Worm (Caenorhabditis elegans) whole organism, L4 larva: ENCODE results near the gene R160.4.

Source experiments
- F26F4.8 ChIP-seq: fragments of 200-800 bp; sonication (Bioruptor generic); conservative IDR thresholded peaks from 2 replicates; pipeline ENCODE4 v1.3.6; 2022; ENCODE audit warnings: missing genetic modification characterization, missing compliant biosample characterization
- F44E2.7 ChIP-seq: fragments of 200-800 bp; sonication (Bioruptor generic); IDR thresholded peaks from 2 replicates; pipeline ENCODE4 v2.1.2; 2022; ENCODE audit warnings: missing genetic modification characterization, missing compliant biosample characterization
- T20F7.1 ChIP-seq: fragments of 200-800 bp; sonication (Bioruptor generic); optimal IDR thresholded peaks from 2 replicates; lab custom pipeline; 2018; ENCODE audit warnings: mild to moderate bottlenecking, missing genetic modification characterization, missing compliant biosample characterization
- T26A8.4 ChIP-seq: fragments of 200-800 bp; sonication (Bioruptor generic); IDR thresholded peaks from 2 replicates; pipeline ENCODE4 v1.3.6; 2022; ENCODE audit warnings: missing genetic modification characterization, missing compliant biosample characterization
- Y5F2A.4 ChIP-seq: fragments of 200-800 bp; sonication (Bioruptor generic); optimal IDR thresholded peaks from 2 replicates; lab custom pipeline; 2018; ENCODE audit warnings: mild to moderate bottlenecking, missing genetic modification characterization, missing compliant biosample characterization
- Y75B8A.6 ChIP-seq: fragments of 200-800 bp; sonication (Bioruptor generic); IDR thresholded peaks from 2 replicates; pipeline ENCODE4 v1.3.6; 2022; ENCODE audit warnings: missing genetic modification reagents, missing genetic modification characterization, missing compliant biosample characterization
- aha-1 ChIP-seq: fragments of 150-350 bp; peaks from one replicate; lab custom pipeline; 2014; ENCODE audit warnings: missing biosample characterization, missing genetic modification characterization
- ama-1 ChIP-seq: fragments of 150-350 bp; optimal IDR thresholded peaks from 2 replicates; lab custom pipeline; 2014; ENCODE audit warnings: inconsistent platforms, mixed read lengths
- ceh-32 ChIP-seq: sonication (generic microtip); optimal IDR thresholded peaks from 2 replicates; lab custom pipeline; 2016; ENCODE audit warnings: mild to moderate bottlenecking, missing genetic modification characterization, missing compliant biosample characterization; ENCODE audit not compliant: poor library complexity
- ceh-44 ChIP-seq: fragments of 200-800 bp; sonication (Bioruptor generic); IDR thresholded peaks from 2 replicates; pipeline ENCODE4 v1.3.6; 2022; ENCODE audit warnings: missing genetic modification reagents, missing genetic modification characterization, missing compliant biosample characterization
- ceh-62 ChIP-seq: sonication (generic microtip); optimal IDR thresholded peaks from 2 replicates; lab custom pipeline; 2017; ENCODE audit warnings: missing biosample characterization, missing genetic modification characterization
- ceh-82 ChIP-seq: sonication (generic microtip); optimal IDR thresholded peaks from 2 replicates; lab custom pipeline; 2017; ENCODE audit warnings: missing biosample characterization, missing genetic modification characterization
- ctbp-1 ChIP-seq: fragments of 200-800 bp; sonication (Bioruptor generic); IDR thresholded peaks from 2 replicates; pipeline ENCODE4 v1.3.6; 2022; ENCODE audit warnings: missing genetic modification reagents, missing genetic modification characterization, missing compliant biosample characterization
- daf-19 ChIP-seq: fragments of 200-800 bp; sonication (Bioruptor generic); conservative IDR thresholded peaks from 2 replicates; pipeline ENCODE4 v1.3.6; 2022; ENCODE audit warnings: missing genetic modification characterization, missing compliant biosample characterization
- daf-8 ChIP-seq: fragments of 200-800 bp; sonication (Bioruptor generic); IDR thresholded peaks from 2 replicates; pipeline ENCODE4 v1.3.6; 2022; ENCODE audit warnings: missing genetic modification characterization, missing compliant biosample characterization
- dmd-6 ChIP-seq: fragments of 200-800 bp; sonication (Bioruptor generic); IDR thresholded peaks from 2 replicates; pipeline ENCODE4 v1.3.6; 2022; ENCODE audit warnings: missing genetic modification reagents, missing genetic modification characterization, missing compliant biosample characterization
- dmd-8 ChIP-seq: fragments of 200-800 bp; sonication (Bioruptor generic); IDR thresholded peaks from 2 replicates; pipeline ENCODE4 v1.3.6; 2022; ENCODE audit warnings: missing genetic modification characterization, missing compliant biosample characterization
- dmd-9 ChIP-seq: fragments of 200-800 bp; sonication (Bioruptor generic); IDR thresholded peaks from 2 replicates; pipeline ENCODE4 v1.3.6; 2022; ENCODE audit warnings: missing genetic modification reagents, missing genetic modification characterization, missing compliant biosample characterization
- dpl-1 ChIP-seq: fragments of 150-350 bp; optimal IDR thresholded peaks from 2 replicates; lab custom pipeline; 2014; ENCODE audit warnings: missing biosample characterization, missing genetic modification reagents, missing genetic modification characterization
- dve-1 ChIP-seq: sonication (generic microtip); optimal IDR thresholded peaks from 2 replicates; lab custom pipeline; 2017; ENCODE audit warnings: antibody characterized with exemption, mild to moderate bottlenecking, missing genetic modification characterization, missing compliant biosample characterization; ENCODE audit not compliant: insufficient read depth
- egl-27 ChIP-seq: sonication (generic microtip); optimal IDR thresholded peaks from 3 replicates; lab custom pipeline; 2017; ENCODE audit warnings: missing biosample characterization, missing genetic modification reagents, missing genetic modification characterization
- egl-43 ChIP-seq: fragments of 200-800 bp; sonication (Bioruptor generic); IDR thresholded peaks from 2 replicates; pipeline ENCODE4 v1.3.6; 2022; ENCODE audit warnings: missing genetic modification reagents, missing genetic modification characterization, missing compliant biosample characterization
- fkh-10 ChIP-seq: fragments of 150-350 bp; optimal IDR thresholded peaks from 2 replicates; lab custom pipeline; 2014; ENCODE audit warnings: missing biosample characterization, missing genetic modification reagents, missing genetic modification characterization
- hif-1 ChIP-seq, 2 experiments: sonication (generic microtip); optimal IDR thresholded peaks; 2 replicates each; lab custom pipeline; 2016 to 2017; ENCODE audit warnings: missing compliant biosample characterization in 2 of 2, missing genetic modification characterization in 2 of 2, missing genetic modification reagents in 2 of 2, missing genotype in 2 of 2, mild to moderate bottlenecking in 1 of 2
- lim-7 ChIP-seq: fragments of 200-800 bp; sonication (Bioruptor generic); IDR thresholded peaks from 2 replicates; pipeline ENCODE4 v1.3.6; 2022; ENCODE audit warnings: missing genetic modification characterization, missing compliant biosample characterization
- lin-15B ChIP-seq: fragments of 150-350 bp; sonication (generic microtip); optimal IDR thresholded peaks from 3 replicates; lab custom pipeline; 2014; ENCODE audit warnings: missing biosample characterization, missing genetic modification characterization
- lir-3 ChIP-seq: sonication (generic microtip); optimal IDR thresholded peaks from 2 replicates; lab custom pipeline; 2016; ENCODE audit warnings: mild to moderate bottlenecking, missing genetic modification characterization, missing compliant biosample characterization
- madf-5 ChIP-seq, 2 experiments: fragments of 200-800 bp; sonication (Bioruptor generic); IDR thresholded peaks; 2 replicates each; pipeline ENCODE4 v1.3.6; 2022; ENCODE audit warnings: missing compliant biosample characterization in 2 of 2, missing genetic modification characterization in 2 of 2
- mxl-2 ChIP-seq: fragments of 200-800 bp; sonication (Bioruptor generic); conservative IDR thresholded peaks from 2 replicates; pipeline ENCODE4 v1.3.6; 2022; ENCODE audit warnings: missing genetic modification reagents, missing genetic modification characterization, missing compliant biosample characterization
- mxl-3 ChIP-seq: fragments of 200-800 bp; sonication (Bioruptor generic); optimal IDR thresholded peaks from 2 replicates; lab custom pipeline; 2018; ENCODE audit warnings: mild to moderate bottlenecking, missing genetic modification characterization, missing compliant biosample characterization
- nhr-48 ChIP-seq: sonication (generic microtip); optimal IDR thresholded peaks from 2 replicates; lab custom pipeline; 2016; ENCODE audit warnings: mild to moderate bottlenecking, missing genetic modification characterization, missing compliant biosample characterization
- pha-4 ChIP-seq, 2 experiments: fragments of 150-350 bp in 1 of 2; fragments of 200-800 bp in 1 of 2; sonication (Bioruptor generic) in 1 of 2; IDR thresholded peaks in 1 of 2; optimal IDR thresholded peaks in 1 of 2; 2 replicates each; pipeline versions ENCODE4 v1.3.6 to Lab custom; 2014 to 2022; ENCODE audit warnings: missing genetic modification characterization in 2 of 2, missing genetic modification reagents in 2 of 2, missing biosample characterization in 1 of 2, missing compliant biosample characterization in 1 of 2
- set-16 ChIP-seq: fragments of 200-800 bp; sonication (Bioruptor generic); IDR thresholded peaks from 2 replicates; pipeline ENCODE4 v1.3.6; 2022; ENCODE audit warnings: missing genetic modification reagents, missing genetic modification characterization, missing compliant biosample characterization
- skn-1 ChIP-seq: fragments of 150-350 bp; optimal IDR thresholded peaks from 2 replicates; lab custom pipeline; 2014; ENCODE audit warnings: missing biosample characterization, missing genetic modification characterization
- snpc-1.2 ChIP-seq: fragments of 200-800 bp; sonication (Bioruptor generic); IDR thresholded peaks from 2 replicates; pipeline ENCODE4 v1.3.6; 2022; ENCODE audit warnings: missing genetic modification reagents, missing genetic modification characterization, missing compliant biosample characterization
- spr-1 ChIP-seq: sonication (generic microtip); optimal IDR thresholded peaks from 2 replicates; lab custom pipeline; 2016; ENCODE audit warnings: mild to moderate bottlenecking, missing genetic modification characterization, missing compliant biosample characterization
- unc-130 ChIP-seq: sonication (generic microtip); optimal IDR thresholded peaks from 2 replicates; lab custom pipeline; 2016; ENCODE audit warnings: missing genetic modification reagents, missing genetic modification characterization, missing compliant biosample characterization
- unc-39 ChIP-seq: sonication (generic microtip); optimal IDR thresholded peaks from 2 replicates; lab custom pipeline; 2017; ENCODE audit warnings: missing biosample characterization, missing genetic modification characterization
- unc-62 ChIP-seq, 3 experiments: fragments of 150-350 bp in 1 of 3; sonication (generic microtip); optimal IDR thresholded peaks in 2 of 3; peaks in 1 of 3; 1 replicate in 1 of 3; 2 replicates in 2 of 3; lab custom pipeline; 2014 to 2017; ENCODE audit warnings: missing biosample characterization in 3 of 3, missing genetic modification characterization in 3 of 3, missing genetic modification reagents in 3 of 3, missing genotype in 1 of 3
- vab-7 ChIP-seq: fragments of 200-800 bp; sonication (Bioruptor generic); IDR thresholded peaks from 2 replicates; pipeline ENCODE4 v1.3.6; 2022; ENCODE audit warnings: missing genetic modification reagents, missing genetic modification characterization, missing compliant biosample characterization
- zfp-3 ChIP-seq: fragments of 200-800 bp; sonication (Bioruptor generic); conservative IDR thresholded peaks from 2 replicates; pipeline ENCODE4 v1.3.6; 2022; ENCODE audit warnings: missing genetic modification reagents, missing genetic modification characterization, missing compliant biosample characterization
- ztf-7 ChIP-seq: fragments of 150-350 bp; optimal IDR thresholded peaks from 2 replicates; lab custom pipeline; 2014; ENCODE audit warnings: missing biosample characterization, missing genetic modification characterization

The R160.4 gene

ce11 chrX:4368800-4369199 is at the start of gene R160.4:
Gene R160.4 (minus strand): TSS chrX:4368900.
- TF ChIP-seq ctbp-1 (GFP tag; lab: Robert Waterston, UW) (no peak), dmd-8 (GFP tag; lab: Robert Waterston, UW) (no peak), F44E2.7 (GFP tag; lab: Robert Waterston, UW) (no peak), dve-1 (no peak), ama-1 (lab: Kevin White, UChicago) (no peak), lin-15B (tag; lab: Kevin White, UChicago) (no peak), ceh-82 (no peak), lim-7 (GFP tag; lab: Robert Waterston, UW) (no peak), Y5F2A.4 (GFP tag; lab: Kevin White, UChicago) (no peak), T26A8.4 (GFP tag; lab: Robert Waterston, UW) (no peak), zfp-3 (GFP tag; lab: Robert Waterston, UW) (no peak)
- TF ChIP-seq, all 104 proteins: peak for 0

ce11 chrX:4415289-4415688 is 46.6 kb upstream of the R160.4 start:
- peak; percentile 49 for TF ChIP-seq fkh-10
- no peak for TF ChIP-seq vab-7 (GFP tag; lab: Robert Waterston, UW)
- no peak for TF ChIP-seq F26F4.8 (GFP tag; lab: Robert Waterston, UW)
- TF ChIP-seq T26A8.4 (GFP tag; lab: Robert Waterston, UW), result no peak
- no peak for TF ChIP-seq egl-27 (tag; lab: Kevin White, UChicago)

ce11 chrX:4413206-4413605 is 44.5 kb upstream of the R160.4 start:
- TF ChIP-seq egl-43 (GFP tag; lab: Robert Waterston, UW) (0 out of 2 replicates have a peak, but pooled peaks have one; percentile 57), T20F7.1 (GFP tag; lab: Kevin White, UChicago) (no peak), aha-1 (peak; percentile 27), unc-62 (GFP tag; optimal IDR thresholded peaks at IDR 0.05 in 1 of 2; lab: Kevin White, UChicago) (peak in 1 of 2 experiments; percentile 66), unc-62 (tag; optimal IDR thresholded peaks at IDR 0.05; lab: Kevin White, UChicago) (no peak), T26A8.4 (GFP tag; lab: Robert Waterston, UW) (no peak), set-16 (GFP tag; lab: Robert Waterston, UW) (peak; percentile 63)

- TF ChIP-seq ceh-82, result no peak
- TF ChIP-seq unc-130 (GFP tag; lab: Kevin White, UChicago), result no peak
- no peak for TF ChIP-seq ztf-7
- TF ChIP-seq dmd-8 (GFP tag; lab: Robert Waterston, UW), result 0 out of 2 replicates have a peak, but pooled peaks have one; percentile 58
- peak; percentile 29; the same call in 1 of the 2 replicates for TF ChIP-seq dmd-6
- TF ChIP-seq hif-1 (tag; optimal IDR thresholded peaks at IDR 0.05; lab: Kevin White, UChicago), result no peak
- no peak for TF ChIP-seq mxl-2 (GFP tag; lab: Robert Waterston, UW)
- TF ChIP-seq madf-5 (GFP tag; IDR thresholded peaks at IDR 0.05; lab: Robert Waterston, UW), result no peak
- peak; percentile 76 for TF ChIP-seq snpc-1.2 (GFP tag; lab: Robert Waterston, UW)
- no peak for TF ChIP-seq skn-1 (tag; lab: Kevin White, UChicago)
- TF ChIP-seq lin-15B (tag; lab: Kevin White, UChicago), result no peak
- no peak for TF ChIP-seq Y75B8A.6 (GFP tag; lab: Robert Waterston, UW)
- TF ChIP-seq ceh-62 (tag; lab: Kevin White, UChicago), result no peak
- no peak for TF ChIP-seq unc-39 (tag; lab: Kevin White, UChicago)
- no peak for TF ChIP-seq unc-62 (GFP tag; optimal IDR thresholded peaks at IDR 0.05 in 1 of 2; lab: Kevin White, UChicago)
- TF ChIP-seq unc-62 (tag; optimal IDR thresholded peaks at IDR 0.05; lab: Kevin White, UChicago), result no peak
- TF ChIP-seq ceh-32 (tag; lab: Kevin White, UChicago), result no peak
- TF ChIP-seq daf-8, result no peak
- peak; percentile 58; the same call in 1 of the 2 replicates for TF ChIP-seq lim-7 (GFP tag; lab: Robert Waterston, UW)
- TF ChIP-seq lir-3 (tag; lab: Kevin White, UChicago), result peak; percentile 13
- TF ChIP-seq vab-7 (GFP tag; lab: Robert Waterston, UW), result peak; percentile 76
- TF ChIP-seq daf-19 (GFP tag; lab: Robert Waterston, UW), result no peak
- TF ChIP-seq set-16 (GFP tag; lab: Robert Waterston, UW), result no peak
- TF ChIP-seq nhr-48 (tag; lab: Kevin White, UChicago), result peak; percentile 3
- 0 out of 2 replicates have a peak, but pooled peaks have one; percentile 40 for TF ChIP-seq ceh-44 (GFP tag; lab: Robert Waterston, UW)
- TF ChIP-seq pha-4 (GFP tag; IDR thresholded peaks at IDR 0.05; lab: Robert Waterston, UW), result peak; percentile 48; the same call in 1 of the 2 replicates
- TF ChIP-seq pha-4 (tag; optimal IDR thresholded peaks at IDR 0.05; lab: Kevin White, UChicago), result no peak
- no peak for TF ChIP-seq spr-1 (tag; lab: Kevin White, UChicago)
- no peak for TF ChIP-seq dmd-9
- no peak for TF ChIP-seq mxl-3
- no peak for TF ChIP-seq ama-1 (lab: Kevin White, UChicago)
- TF ChIP-seq dpl-1 (GFP tag; lab: Kevin White, UChicago), result no peak
Measured at ce11 chrX:4410280-4410911, 41.7 kb upstream of the R160.4 start.
